Worm (Caenorhabditis elegans) whole organism, late embryonic: ENCODE results near the gene rfip-2.

ENCODE experiments used
- C08G9.2 ChIP-seq: sonication (generic microtip); optimal IDR thresholded peaks from 2 replicates; lab custom pipeline; 2016; ENCODE audit warnings: mild to moderate bottlenecking, missing genetic modification characterization, moderate library complexity, missing compliant biosample characterization
- C38D4.7 ChIP-seq: fragments of 200-800 bp; sonication (Bioruptor generic); optimal IDR thresholded peaks from 2 replicates; lab custom pipeline; 2018; ENCODE audit warnings: mild to moderate bottlenecking, missing genetic modification characterization, moderate library complexity, missing compliant biosample characterization
- K02D7.2 ChIP-seq: sonication (generic microtip); optimal IDR thresholded peaks from 2 replicates; lab custom pipeline; 2017; ENCODE audit warnings: mild to moderate bottlenecking, missing genetic modification characterization, missing compliant biosample characterization
- K09A11.1 ChIP-seq: sonication (generic microtip); optimal IDR thresholded peaks from 2 replicates; lab custom pipeline; 2017; ENCODE audit warnings: antibody characterized with exemption, mild to moderate bottlenecking, missing genetic modification characterization, missing compliant biosample characterization; ENCODE audit not compliant: insufficient read depth
- T23F11.4 ChIP-seq: fragments of 200-800 bp; sonication (Bioruptor generic); optimal IDR thresholded peaks from 2 replicates; lab custom pipeline; 2018; ENCODE audit warnings: mild to moderate bottlenecking, missing genetic modification characterization, missing compliant biosample characterization
- Y22D7AL.16 ChIP-seq: sonication (generic microtip); optimal IDR thresholded peaks from 2 replicates; lab custom pipeline; 2016; ENCODE audit warnings: missing genetic modification characterization, missing compliant biosample characterization
- ahr-1 ChIP-seq: sonication (generic microtip); optimal IDR thresholded peaks from 2 replicates; lab custom pipeline; 2016; ENCODE audit warnings: missing genetic modification characterization, missing compliant biosample characterization
- ama-1 ChIP-seq: fragments of 150-350 bp; optimal IDR thresholded peaks from 2 replicates; lab custom pipeline; 2014
- ceh-19 ChIP-seq: fragments of 200-800 bp; sonication (Bioruptor generic); optimal IDR thresholded peaks from 2 replicates; lab custom pipeline; 2018; ENCODE audit warnings: mild to moderate bottlenecking, missing genetic modification characterization, missing compliant biosample characterization
- ceh-30 ChIP-seq: fragments of 150-350 bp; optimal IDR thresholded peaks from 2 replicates; lab custom pipeline; 2014; ENCODE audit warnings: missing biosample characterization, missing genetic modification characterization
- ceh-45 ChIP-seq: fragments of 200-800 bp; sonication (Bioruptor generic); IDR thresholded peaks from 2 replicates; pipeline ENCODE4 v1.3.6; 2022; ENCODE audit warnings: missing genetic modification reagents, missing genetic modification characterization, missing compliant biosample characterization
- ceh-6 ChIP-seq: fragments of 200-800 bp; sonication (Bioruptor generic); optimal IDR thresholded peaks from 2 replicates; lab custom pipeline; 2018; ENCODE audit warnings: mild to moderate bottlenecking, missing genetic modification characterization, missing compliant biosample characterization
- elt-4 ChIP-seq: sonication (generic microtip); optimal IDR thresholded peaks from 2 replicates; lab custom pipeline; 2016; ENCODE audit warnings: missing genetic modification characterization, missing compliant biosample characterization
- fkh-6 ChIP-seq: sonication (generic microtip); optimal IDR thresholded peaks from 2 replicates; lab custom pipeline; 2016; ENCODE audit warnings: missing genetic modification characterization, missing compliant biosample characterization
- hlh-13 ChIP-seq: fragments of 200-800 bp; sonication (Bioruptor generic); optimal IDR thresholded peaks from 2 replicates; lab custom pipeline; 2018; ENCODE audit warnings: mild to moderate bottlenecking, missing genetic modification characterization, missing compliant biosample characterization
- hlh-15 ChIP-seq: sonication (generic microtip); optimal IDR thresholded peaks from 2 replicates; lab custom pipeline; 2016; ENCODE audit warnings: missing genetic modification characterization, missing compliant biosample characterization
- hlh-30 ChIP-seq: sonication (generic microtip); optimal IDR thresholded peaks from 2 replicates; lab custom pipeline; 2017; ENCODE audit warnings: antibody characterized with exemption, missing genetic modification characterization, missing compliant biosample characterization; ENCODE audit not compliant: insufficient read depth
- hlh-8 ChIP-seq: sonication (generic microtip); optimal IDR thresholded peaks from 2 replicates; lab custom pipeline; 2016; ENCODE audit warnings: missing genotype, missing genetic modification characterization, missing compliant biosample characterization
- lin-11 ChIP-seq: fragments of 200-800 bp; sonication (Bioruptor generic); optimal IDR thresholded peaks from 2 replicates; lab custom pipeline; 2018; ENCODE audit warnings: mild to moderate bottlenecking, missing genetic modification characterization, missing compliant biosample characterization
- nfya-1 ChIP-seq: sonication (generic microtip); optimal IDR thresholded peaks from 2 replicates; lab custom pipeline; 2017; ENCODE audit warnings: missing genetic modification characterization, mild to moderate bottlenecking, missing compliant biosample characterization, antibody characterized with exemption, moderate library complexity
- nhr-11 ChIP-seq: fragments of 150-350 bp; optimal IDR thresholded peaks from 2 replicates; lab custom pipeline; 2014; ENCODE audit warnings: missing biosample characterization, missing genetic modification characterization
- odd-2 ChIP-seq: sonication (generic microtip); optimal IDR thresholded peaks from 2 replicates; lab custom pipeline; 2017; ENCODE audit warnings: antibody characterized with exemption, mild to moderate bottlenecking, missing genetic modification characterization, missing compliant biosample characterization
- pat-9 ChIP-seq: fragments of 200-800 bp; sonication (Bioruptor generic); optimal IDR thresholded peaks from 2 replicates; lab custom pipeline; 2018; ENCODE audit warnings: mild to moderate bottlenecking, missing genetic modification characterization, moderate library complexity, missing compliant biosample characterization
- pha-2 ChIP-seq: sonication (generic microtip); optimal IDR thresholded peaks from 2 replicates; lab custom pipeline; 2017; ENCODE audit warnings: mild to moderate bottlenecking, missing genetic modification characterization, missing compliant biosample characterization
- pha-4 ChIP-seq: fragments of 150-350 bp; optimal IDR thresholded peaks from 2 replicates; lab custom pipeline; 2018; ENCODE audit warnings: missing biosample characterization, missing genetic modification reagents, missing genetic modification characterization
- pqm-1 ChIP-seq: sonication (generic microtip); optimal IDR thresholded peaks from 2 replicates; lab custom pipeline; 2016; ENCODE audit warnings: missing genetic modification characterization, missing compliant biosample characterization
- pros-1 ChIP-seq: fragments of 150-350 bp; optimal IDR thresholded peaks from 2 replicates; lab custom pipeline; 2014; ENCODE audit warnings: missing biosample characterization, missing genetic modification reagents, missing genetic modification characterization
- ref-2 ChIP-seq: sonication (generic microtip); optimal IDR thresholded peaks from 2 replicates; lab custom pipeline; 2016; ENCODE audit warnings: missing genetic modification characterization, missing compliant biosample characterization
- rnt-1 ChIP-seq: sonication (generic microtip); optimal IDR thresholded peaks from 2 replicates; lab custom pipeline; 2016; ENCODE audit warnings: missing genetic modification characterization, missing compliant biosample characterization
- sdc-2 ChIP-seq: sonication (generic microtip); optimal IDR thresholded peaks from 2 replicates; lab custom pipeline; 2016; ENCODE audit warnings: missing genotype, missing genetic modification characterization, missing compliant biosample characterization
- syd-9 ChIP-seq: sonication (generic microtip); optimal IDR thresholded peaks from 2 replicates; lab custom pipeline; 2016; ENCODE audit warnings: mild to moderate bottlenecking, missing genetic modification characterization, moderate library complexity, missing compliant biosample characterization
- tbx-2 ChIP-seq: sonication (generic microtip); optimal IDR thresholded peaks from 2 replicates; lab custom pipeline; 2016; ENCODE audit warnings: missing genetic modification characterization, missing compliant biosample characterization
- tbx-7 ChIP-seq: sonication (generic microtip); optimal IDR thresholded peaks from 2 replicates; lab custom pipeline; 2016; ENCODE audit warnings: missing genotype, missing genetic modification characterization, missing compliant biosample characterization
- ttx-3 ChIP-seq: sonication (generic microtip); optimal IDR thresholded peaks from 2 replicates; lab custom pipeline; 2016; ENCODE audit warnings: missing genetic modification reagents, missing genetic modification characterization, missing compliant biosample characterization
- unc-42 ChIP-seq: sonication (generic microtip); optimal IDR thresholded peaks from 2 replicates; lab custom pipeline; 2016; ENCODE audit warnings: missing genotype, missing genetic modification characterization, missing compliant biosample characterization
- unc-55 ChIP-seq: sonication (generic microtip); optimal IDR thresholded peaks from 2 replicates; lab custom pipeline; 2017; ENCODE audit warnings: missing biosample characterization, missing genetic modification reagents, missing genetic modification characterization
- ztf-16 ChIP-seq: sonication (generic microtip); optimal IDR thresholded peaks from 2 replicates; lab custom pipeline; 2017; ENCODE audit warnings: missing genetic modification characterization, missing compliant biosample characterization

The rfip-2 gene

ce11 chrII:723488-723887 lies at the start of gene rfip-2:
TSS of gene rfip-2 (plus strand) at chrII:723788.
- TF ChIP-seq elt-4 (tag; lab: Kevin White, UChicago): no peak
- no peak for TF ChIP-seq syd-9 (tag; lab: Kevin White, UChicago)
- TF ChIP-seq nfya-1 (tag; lab: Kevin White, UChicago): no peak
- no peak for TF ChIP-seq pqm-1 (tag; lab: Kevin White, UChicago)
- TF ChIP-seq ceh-6: no peak
- no peak for TF ChIP-seq hlh-13 (GFP tag; lab: Kevin White, UChicago)
- no peak for TF ChIP-seq unc-55 (GFP tag; lab: Kevin White, UChicago)
- TF ChIP-seq odd-2 (tag; lab: Kevin White, UChicago): no peak
- no peak for TF ChIP-seq ttx-3 (tag; lab: Kevin White, UChicago)
- TF ChIP-seq pros-1 (tag; lab: Kevin White, UChicago): no peak
- no peak for TF ChIP-seq hlh-8 (tag; lab: Kevin White, UChicago)
- TF ChIP-seq pha-2 (tag; lab: Kevin White, UChicago): no peak
- TF ChIP-seq C38D4.7 (GFP tag; lab: Kevin White, UChicago): no peak

ce11 chrII:674116-674515 lies 49.5 kb upstream of the rfip-2 start, which contains the start of gene Y39F10C.3:
TSS of gene Y39F10C.3 (plus strand) at chrII:674416.
- TF ChIP-seq ama-1 (no peak), hlh-15 (tag; lab: Kevin White, UChicago) (no peak), K09A11.1 (tag; lab: Kevin White, UChicago) (no peak), nhr-11 (tag; lab: Kevin White, UChicago) (no peak), pha-4 (tag; lab: Kevin White, UChicago) (no peak), rnt-1 (tag; lab: Kevin White, UChicago) (no peak), hlh-30 (tag; lab: Kevin White, UChicago) (no peak), T23F11.4 (no peak), unc-42 (no peak)
- TF ChIP-seq, all 69 proteins: peak for 0

ce11 chrII:675303-675702 lies 48.3 kb upstream of the rfip-2 start, which contains the start of gene Y39F10C.1:
TSS of gene Y39F10C.1 (plus strand) at chrII:675603.
- no peak for TF ChIP-seq ceh-45 (GFP tag; lab: Robert Waterston, UW)
- no peak for TF ChIP-seq tbx-7 (tag; lab: Kevin White, UChicago)
- TF ChIP-seq sdc-2 (tag; lab: Kevin White, UChicago): no peak
- no peak for TF ChIP-seq lin-11 (tag; lab: Kevin White, UChicago)
- no peak for TF ChIP-seq Y22D7AL.16 (tag; lab: Kevin White, UChicago)

ce11 chrII:675822-676221 lies 47.8 kb upstream of the rfip-2 start:
- TF ChIP-seq tbx-7 (tag; lab: Kevin White, UChicago) (no peak), ceh-30 (tag; lab: Kevin White, UChicago) (no peak), ref-2 (tag; lab: Kevin White, UChicago) (no peak), ztf-16 (tag; lab: Kevin White, UChicago) (no peak), tbx-2 (tag; lab: Kevin White, UChicago) (no peak), Y22D7AL.16 (tag; lab: Kevin White, UChicago) (no peak), pat-9 (no peak), ceh-6 (no peak), C08G9.2 (no peak), fkh-6 (tag; lab: Kevin White, UChicago) (no peak), K02D7.2 (no peak), unc-42 (no peak), ceh-19 (GFP tag; lab: Kevin White, UChicago) (no peak), ahr-1 (tag; lab: Kevin White, UChicago) (no peak), C38D4.7 (GFP tag; lab: Kevin White, UChicago) (no peak)
